Fruit fly (Drosophila melanogaster) whole organism, prepupa: ENCODE results near the gene Nrt.

Source experiments
- CG10631 ChIP-seq: fragments of 200-800 bp; sonication (Bioruptor generic); optimal IDR thresholded peaks from 2 replicates; lab custom pipeline; 2016; ENCODE audit warnings: missing biosample characterization, missing genetic modification characterization
- CG10669 ChIP-seq: fragments of 200-800 bp; sonication (Bioruptor generic); optimal IDR thresholded peaks from 3 replicates; lab custom pipeline; 2018; ENCODE audit warnings: missing biosample characterization, mild to moderate bottlenecking, missing genetic modification characterization, moderate library complexity
- CG11294 ChIP-seq: fragments of 200-800 bp; sonication (Bioruptor generic); IDR thresholded peaks from 2 replicates; pipeline ENCODE4 v1.3.6; 2022; ENCODE audit warnings: missing biosample characterization, missing genetic modification characterization
- CG11902 ChIP-seq: fragments of 200-800 bp; sonication (Bioruptor generic); optimal IDR thresholded peaks from 3 replicates; lab custom pipeline; 2016; ENCODE audit warnings: missing biosample characterization, missing genetic modification characterization
- CG15336 ChIP-seq: fragments of 200-800 bp; sonication (Bioruptor generic); IDR thresholded peaks from 2 replicates; pipeline ENCODE4 v1.3.6; 2022; ENCODE audit warnings: missing biosample characterization, missing genetic modification characterization
- CG1621 ChIP-seq: fragments of 200-800 bp; sonication (Bioruptor generic); optimal IDR thresholded peaks from 3 replicates; lab custom pipeline; 2018; ENCODE audit warnings: missing biosample characterization, mild to moderate bottlenecking, missing genetic modification characterization
- CG16779 ChIP-seq: fragments of 200-800 bp; sonication (Bioruptor generic); optimal IDR thresholded peaks from 3 replicates; lab custom pipeline; 2017; ENCODE audit warnings: missing biosample characterization, mild to moderate bottlenecking, missing genetic modification characterization
- CG3032 ChIP-seq: fragments of 200-800 bp; optimal IDR thresholded peaks from 2 replicates; lab custom pipeline; 2019; ENCODE audit warnings: missing biosample characterization, mild to moderate bottlenecking, missing genetic modification characterization, moderate library complexity
- CG31627 ChIP-seq: fragments of 200-800 bp; sonication (Bioruptor generic); optimal IDR thresholded peaks from 3 replicates; lab custom pipeline; 2016; ENCODE audit warnings: missing biosample characterization, missing genetic modification characterization
- CG32006 ChIP-seq: fragments of 200-800 bp; sonication (Bioruptor generic); optimal IDR thresholded peaks from 3 replicates; lab custom pipeline; 2017; ENCODE audit warnings: missing biosample characterization, mild to moderate bottlenecking, missing genetic modification characterization
- CG3919 ChIP-seq: fragments of 200-800 bp; sonication (Bioruptor generic); optimal IDR thresholded peaks from 3 replicates; lab custom pipeline; 2016; ENCODE audit warnings: missing biosample characterization, missing genetic modification characterization
- CG4318 ChIP-seq: fragments of 200-800 bp; sonication (Bioruptor generic); optimal IDR thresholded peaks from 3 replicates; lab custom pipeline; 2017; ENCODE audit warnings: missing biosample characterization, mild to moderate bottlenecking, missing genetic modification characterization
- CG6163 ChIP-seq: fragments of 200-800 bp; sonication (Bioruptor generic); IDR thresholded peaks from 3 replicates; pipeline ENCODE4 v1.3.6; 2022; ENCODE audit warnings: missing biosample characterization, missing genetic modification characterization
- CG6276 ChIP-seq: fragments of 200-800 bp; sonication (Bioruptor generic); optimal IDR thresholded peaks from 2 replicates; lab custom pipeline; 2017; ENCODE audit warnings: missing biosample characterization, mild to moderate bottlenecking, missing genetic modification characterization
- CG6792 ChIP-seq: fragments of 200-800 bp; sonication (Bioruptor generic); optimal IDR thresholded peaks from 3 replicates; lab custom pipeline; 2016; ENCODE audit warnings: missing biosample characterization, missing genetic modification characterization
- CG6808 ChIP-seq: fragments of 200-800 bp; sonication (Bioruptor generic); optimal IDR thresholded peaks from 3 replicates; lab custom pipeline; 2017; ENCODE audit warnings: missing biosample characterization, missing genetic modification characterization, mild to moderate bottlenecking, moderate library complexity, missing genetic modification reagents
- CG7368 ChIP-seq: fragments of 200-800 bp; sonication (Bioruptor generic); optimal IDR thresholded peaks from 3 replicates; lab custom pipeline; 2016; ENCODE audit warnings: missing biosample characterization, missing genetic modification characterization
- CG8119 ChIP-seq: fragments of 200-800 bp; sonication (Bioruptor generic); IDR thresholded peaks from 3 replicates; pipeline ENCODE4 v1.3.6; 2022; ENCODE audit warnings: missing biosample characterization, missing genetic modification characterization
- CG8319 ChIP-seq: fragments of 200-800 bp; sonication (Bioruptor generic); optimal IDR thresholded peaks from 3 replicates; lab custom pipeline; 2016; ENCODE audit warnings: missing biosample characterization, missing genetic modification characterization
- CG8632 ChIP-seq: fragments of 200-800 bp; sonication (Bioruptor generic); optimal IDR thresholded peaks from 3 replicates; lab custom pipeline; 2016; ENCODE audit warnings: missing biosample characterization, missing genetic modification characterization
- CG9139 ChIP-seq: fragments of 200-800 bp; sonication (Bioruptor generic); optimal IDR thresholded peaks from 3 replicates; lab custom pipeline; 2017; ENCODE audit warnings: missing biosample characterization, mild to moderate bottlenecking, missing genetic modification characterization
- Eip75B ChIP-seq: fragments of 200-800 bp; sonication (Bioruptor generic); optimal IDR thresholded peaks from 3 replicates; lab custom pipeline; 2016; ENCODE audit warnings: missing biosample characterization, missing genetic modification characterization
- Eip78C ChIP-seq: fragments of 200-800 bp; sonication (Bioruptor generic); peaks from one replicate; lab custom pipeline; 2016; ENCODE audit warnings: missing biosample characterization, missing genetic modification characterization
- Eip93F ChIP-seq: fragments of 200-800 bp; sonication (Bioruptor generic); optimal IDR thresholded peaks from 2 replicates; lab custom pipeline; 2016; ENCODE audit warnings: missing biosample characterization, mild to moderate bottlenecking, missing genetic modification characterization
- Ets96B ChIP-seq: fragments of 200-800 bp; optimal IDR thresholded peaks from 2 replicates; lab custom pipeline; 2019; ENCODE audit warnings: missing biosample characterization, mild to moderate bottlenecking, missing genetic modification characterization, moderate library complexity
- Gug ChIP-seq: fragments of 200-800 bp; sonication (Bioruptor generic); IDR thresholded peaks from 2 replicates; pipeline ENCODE4 v1.3.6; 2022; ENCODE audit warnings: missing biosample characterization, missing genetic modification characterization
- Hr38 ChIP-seq: sonication (Bioruptor generic); optimal IDR thresholded peaks from 2 replicates; lab custom pipeline; 2016; ENCODE audit warnings: missing biosample characterization, missing genetic modification characterization
- Hr39 ChIP-seq: fragments of 200-800 bp; sonication (Bioruptor generic); optimal IDR thresholded peaks from 2 replicates; lab custom pipeline; 2016; ENCODE audit warnings: missing biosample characterization, missing genetic modification characterization
- Hr4 ChIP-seq: fragments of 200-800 bp; sonication (Bioruptor generic); optimal IDR thresholded peaks from 3 replicates; lab custom pipeline; 2016; ENCODE audit warnings: missing biosample characterization, missing genetic modification characterization
- Lpt ChIP-seq: fragments of 200-800 bp; sonication (Bioruptor generic); optimal IDR thresholded peaks from 3 replicates; lab custom pipeline; 2016; ENCODE audit warnings: missing biosample characterization, missing genetic modification characterization
- Met ChIP-seq: fragments of 200-800 bp; sonication (Bioruptor generic); optimal IDR thresholded peaks from 3 replicates; lab custom pipeline; 2016; ENCODE audit warnings: missing biosample characterization, missing genetic modification characterization
- Smox ChIP-seq: fragments of 200-800 bp; sonication (Bioruptor generic); optimal IDR thresholded peaks from 3 replicates; lab custom pipeline; 2016; ENCODE audit warnings: missing biosample characterization, missing genetic modification characterization
- Sox102F ChIP-seq: fragments of 200-800 bp; sonication (Bioruptor generic); optimal IDR thresholded peaks from 2 replicates; lab custom pipeline; 2016; ENCODE audit warnings: missing biosample characterization, mild to moderate bottlenecking, missing genetic modification characterization
- Sox14 ChIP-seq: fragments of 200-800 bp; sonication (Bioruptor generic); optimal IDR thresholded peaks from 3 replicates; lab custom pipeline; 2016; ENCODE audit warnings: missing biosample characterization, missing genetic modification characterization
- Sox15 ChIP-seq: fragments of 200-800 bp; sonication (Bioruptor generic); optimal IDR thresholded peaks from 3 replicates; lab custom pipeline; 2016; ENCODE audit warnings: missing biosample characterization, missing genetic modification characterization
- achi ChIP-seq: fragments of 200-800 bp; sonication (Bioruptor generic); optimal IDR thresholded peaks from 3 replicates; lab custom pipeline; 2016; ENCODE audit warnings: missing biosample characterization, missing genetic modification characterization
- cyc ChIP-seq: fragments of 200-800 bp; sonication (Bioruptor generic); optimal IDR thresholded peaks from 3 replicates; lab custom pipeline; 2016; ENCODE audit warnings: missing biosample characterization, missing genetic modification characterization
- dsx ChIP-seq: fragments of 200-800 bp; optimal IDR thresholded peaks from 3 replicates; lab custom pipeline; 2019; ENCODE audit warnings: missing biosample characterization, mild to moderate bottlenecking, missing genetic modification characterization, moderate library complexity; ENCODE audit not compliant: poor library complexity, severe bottlenecking
- eg ChIP-seq: fragments of 200-800 bp; sonication (Bioruptor generic); IDR thresholded peaks from 3 replicates; pipeline ENCODE4 v1.3.6; 2022; ENCODE audit warnings: missing biosample characterization, missing genetic modification characterization
- esn ChIP-seq: fragments of 200-800 bp; sonication (Bioruptor generic); optimal IDR thresholded peaks from 2 replicates; lab custom pipeline; 2016; ENCODE audit warnings: missing biosample characterization, mild to moderate bottlenecking, missing genetic modification characterization, moderate library complexity
- fd85E ChIP-seq: fragments of 200-800 bp; sonication (Bioruptor generic); optimal IDR thresholded peaks from 3 replicates; lab custom pipeline; 2016; ENCODE audit warnings: missing biosample characterization, missing genetic modification characterization
- fkh ChIP-seq: fragments of 200-800 bp; sonication (Bioruptor generic); optimal IDR thresholded peaks from 3 replicates; lab custom pipeline; 2017; ENCODE audit warnings: missing biosample characterization, mild to moderate bottlenecking, missing genetic modification characterization, moderate library complexity
- lz ChIP-seq: fragments of 200-800 bp; sonication (Bioruptor generic); optimal IDR thresholded peaks from 3 replicates; lab custom pipeline; 2016; ENCODE audit warnings: missing biosample characterization, missing genetic modification characterization
- pdm3 ChIP-seq: fragments of 200-800 bp; sonication (Bioruptor generic); optimal IDR thresholded peaks from 3 replicates; lab custom pipeline; 2016; ENCODE audit warnings: missing biosample characterization, missing genetic modification characterization
- salr ChIP-seq, 2 experiments: fragments of 200-800 bp; sonication (Bioruptor generic); optimal IDR thresholded peaks; 3 replicates each; lab custom pipeline; 2016 to 2018; ENCODE audit warnings: missing biosample characterization in 2 of 2, missing genetic modification characterization in 2 of 2, mild to moderate bottlenecking in 1 of 2
- spab ChIP-seq: fragments of 200-800 bp; sonication (Bioruptor generic); optimal IDR thresholded peaks from 2 replicates; lab custom pipeline; 2017; ENCODE audit warnings: missing biosample characterization, mild to moderate bottlenecking, missing genetic modification characterization, missing genetic modification reagents
- ss ChIP-seq, 2 experiments: fragments of 200-800 bp; sonication (Bioruptor generic); optimal IDR thresholded peaks; 2 replicates in 1 of 2; 3 replicates in 1 of 2; lab custom pipeline; 2017 to 2018; ENCODE audit warnings: mild to moderate bottlenecking in 2 of 2, missing biosample characterization in 2 of 2, missing genetic modification characterization in 2 of 2, moderate library complexity in 1 of 2
- svp ChIP-seq: fragments of 200-800 bp; sonication (Bioruptor generic); peaks from one replicate; lab custom pipeline; 2016; ENCODE audit warnings: missing biosample characterization, missing genetic modification characterization
- vri ChIP-seq: fragments of 200-800 bp; sonication (Bioruptor generic); optimal IDR thresholded peaks from 3 replicates; lab custom pipeline; 2016; ENCODE audit warnings: missing biosample characterization, mild to moderate bottlenecking, missing genetic modification characterization

The Nrt gene

DNA sequence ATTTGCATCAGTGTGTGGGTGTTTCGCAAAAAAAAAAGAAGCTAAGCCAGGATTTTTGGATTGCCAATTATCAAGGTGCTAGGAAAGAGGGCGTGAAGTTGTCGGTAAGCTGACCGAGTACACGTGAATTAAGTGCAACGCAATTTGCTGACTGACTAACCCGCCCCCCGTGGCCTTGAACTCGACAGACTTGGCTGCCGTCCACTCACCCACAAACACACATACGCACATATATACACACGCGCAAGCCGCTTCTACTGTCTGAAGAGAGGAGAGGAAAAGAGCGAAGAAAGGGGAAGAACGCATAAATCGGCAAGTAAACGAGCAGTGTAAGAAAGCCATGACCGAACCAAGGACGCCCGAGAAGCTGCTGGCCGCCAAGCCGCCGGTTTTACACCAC is 14.4 kb downstream of the Nrt start:
- TF ChIP-seq Lpt (GFP tag; lab: Kevin White, UChicago) (no peak), Eip78C (GFP tag; lab: Kevin White, UChicago) (peak; percentile 16), svp (GFP tag; lab: Kevin White, UChicago) (peak; percentile 69), achi (GFP tag; lab: Kevin White, UChicago) (no peak), eg (peak; percentile 21; the same call in 1 of the 3 replicates), esn (no peak), CG8319 (GFP tag; lab: Kevin White, UChicago) (no peak)
- TF ChIP-seq, all 60 proteins: peak for 3

DNA sequence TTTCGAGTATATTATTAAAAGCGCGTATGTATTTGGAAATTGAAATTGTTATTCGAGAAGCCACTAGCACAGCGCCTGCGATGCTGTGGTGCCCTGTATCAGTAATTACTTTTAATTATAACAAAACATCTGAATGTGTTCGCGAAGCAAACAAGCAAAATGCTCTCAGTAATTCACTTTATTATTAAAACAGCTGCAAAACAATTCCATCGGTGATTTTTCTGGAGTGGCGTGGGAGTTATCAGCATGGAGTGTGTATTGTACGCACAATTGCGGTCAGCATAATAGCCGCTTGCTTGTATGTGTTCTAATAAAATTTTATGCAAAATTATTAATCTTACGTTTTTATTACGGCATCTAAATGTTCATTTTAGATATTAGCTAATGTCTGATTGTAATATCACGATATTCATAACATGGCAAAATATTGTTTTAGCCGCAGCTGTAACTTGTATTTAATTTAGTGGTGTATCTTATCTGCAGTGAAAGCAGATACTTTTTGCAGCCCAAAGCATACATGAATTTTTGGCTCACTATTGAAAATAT is 16.4 kb downstream of the Nrt start:
- TF ChIP-seq achi (GFP tag; lab: Kevin White, UChicago) = no peak
- TF ChIP-seq CG10631 (GFP tag; lab: Kevin White, UChicago) = peak; percentile 74
- TF ChIP-seq Hr38 (GFP tag; lab: Kevin White, UChicago) = no peak
- TF ChIP-seq CG31627 (GFP tag; lab: Kevin White, UChicago) = peak; percentile 86
- TF ChIP-seq CG6163 = peak; percentile 89
- no peak for TF ChIP-seq Met
- peak; percentile 83 for TF ChIP-seq lz (GFP tag; lab: Kevin White, UChicago)
- peak; percentile 72 for TF ChIP-seq Sox14 (GFP tag; lab: Kevin White, UChicago)
- peak; percentile 80 for TF ChIP-seq Hr4 (GFP tag; lab: Kevin White, UChicago)
- TF ChIP-seq Eip78C (GFP tag; lab: Kevin White, UChicago) = peak; percentile 97
- no peak for TF ChIP-seq spab (GFP tag; lab: Kevin White, UChicago)
- TF ChIP-seq CG10669 (GFP tag; lab: Kevin White, UChicago) = no peak
- TF ChIP-seq ss (GFP tag; optimal IDR thresholded peaks at IDR 0.05; lab: Kevin White, UChicago) = no peak
- no peak for TF ChIP-seq dsx
- no peak for TF ChIP-seq vri
- TF ChIP-seq pdm3 = no peak
- peak; percentile 65 for TF ChIP-seq Sox15 (GFP tag; lab: Kevin White, UChicago)
- TF ChIP-seq Smox = no peak
- no peak for TF ChIP-seq svp (GFP tag; lab: Kevin White, UChicago)
- no peak for TF ChIP-seq CG16779 (tag; lab: Kevin White, UChicago)
- peak; percentile 68 for TF ChIP-seq Gug (GFP tag; lab: Robert Waterston, UW)
- TF ChIP-seq CG4318 (GFP tag; lab: Kevin White, UChicago) = no peak
- TF ChIP-seq CG6276 = no peak
- peak; percentile 72 for TF ChIP-seq CG8119 (GFP tag; lab: Robert Waterston, UW)
- peak; percentile 17 for TF ChIP-seq fkh (GFP tag; lab: Kevin White, UChicago)
- TF ChIP-seq CG8319 (GFP tag; lab: Kevin White, UChicago) = peak; percentile 81
- peak; percentile 75 for TF ChIP-seq CG15336
- TF ChIP-seq eg = peak; percentile 85
- no peak for TF ChIP-seq CG6808
- peak; percentile 26 for TF ChIP-seq fd85E
- no peak for TF ChIP-seq CG1621 (tag; lab: Kevin White, UChicago)
- peak; percentile 60 for TF ChIP-seq CG11294 (GFP tag; lab: Robert Waterston, UW)
- no peak for TF ChIP-seq CG7368 (GFP tag; lab: Kevin White, UChicago)
- peak; percentile 93 for TF ChIP-seq esn
- no peak for TF ChIP-seq CG8632 (GFP tag; lab: Kevin White, UChicago)
- no peak for TF ChIP-seq CG3919 (GFP tag; lab: Kevin White, UChicago)
- TF ChIP-seq CG3032 (tag; lab: Kevin White, UChicago) = peak; percentile 69
- TF ChIP-seq Sox102F (GFP tag; lab: Kevin White, UChicago) = no peak
- TF ChIP-seq Eip75B (GFP tag; lab: Kevin White, UChicago) = peak; percentile 87
- peak; percentile 76 for TF ChIP-seq CG11902 (GFP tag; lab: Kevin White, UChicago)
- TF ChIP-seq CG32006 (GFP tag; lab: Kevin White, UChicago) = no peak
- TF ChIP-seq Eip93F = peak; percentile 46
- TF ChIP-seq salr (GFP tag; optimal IDR thresholded peaks at IDR 0.05; lab: Kevin White, UChicago) = peak in 1 of 2 experiments; percentile 48
- peak; percentile 85 for TF ChIP-seq CG6792 (GFP tag; lab: Kevin White, UChicago)
- TF ChIP-seq Lpt (GFP tag; lab: Kevin White, UChicago) = no peak
- TF ChIP-seq Hr39 = peak; percentile 86
- TF ChIP-seq CG9139 (GFP tag; lab: Kevin White, UChicago) = no peak
- peak; percentile 82 for TF ChIP-seq cyc (GFP tag; lab: Kevin White, UChicago)
- TF ChIP-seq Ets96B = peak; percentile 78
